Fruit fly (Drosophila melanogaster) whole organism, embryonic: ENCODE data around the gene bun.

Experiments
- ATbp ChIP-seq: fragments of 200-800 bp; sonication (Bioruptor generic); optimal IDR thresholded peaks from 2 replicates; lab custom pipeline; 2017; ENCODE audit warnings: missing biosample characterization, mild to moderate bottlenecking, missing genetic modification characterization, missing genetic modification reagents
- CG10366 ChIP-seq: fragments of 200-800 bp; sonication (Bioruptor generic); IDR thresholded peaks from 2 replicates; pipeline ENCODE4 v1.3.6; 2022; ENCODE audit warnings: missing biosample characterization, missing genetic modification characterization
- CG13624 ChIP-seq: fragments of 200-800 bp; sonication (Bioruptor generic); optimal IDR thresholded peaks from 2 replicates; lab custom pipeline; 2016; ENCODE audit warnings: missing biosample characterization, missing genetic modification characterization
- CG14441 ChIP-seq: fragments of 200-800 bp; sonication (Bioruptor generic); IDR thresholded peaks from 2 replicates; pipeline ENCODE4 v1.3.6; 2022; ENCODE audit warnings: missing biosample characterization, missing genetic modification characterization
- CG15479 ChIP-seq: fragments of 200-800 bp; sonication (Bioruptor generic); optimal IDR thresholded peaks from 3 replicates; lab custom pipeline; 2019; ENCODE audit warnings: missing biosample characterization, mild to moderate bottlenecking, missing genetic modification characterization, moderate library complexity
- CG15696 ChIP-seq: fragments of 200-800 bp; sonication (Bioruptor generic); optimal IDR thresholded peaks from 2 replicates; lab custom pipeline; 2019; ENCODE audit warnings: missing biosample characterization, mild to moderate bottlenecking, missing genetic modification characterization, moderate library complexity
- CG1647 ChIP-seq: fragments of 200-800 bp; sonication (Bioruptor generic); optimal IDR thresholded peaks from 3 replicates; lab custom pipeline; 2016; ENCODE audit warnings: missing biosample characterization, missing genetic modification characterization
- CG1832 ChIP-seq: fragments of 200-800 bp; sonication (Bioruptor generic); optimal IDR thresholded peaks from 2 replicates; lab custom pipeline; 2017; ENCODE audit warnings: missing biosample characterization, mild to moderate bottlenecking, missing genetic modification characterization, inconsistent platforms
- CG2116 ChIP-seq: fragments of 200-800 bp; sonication (Bioruptor generic); optimal IDR thresholded peaks from 3 replicates; lab custom pipeline; 2018; ENCODE audit warnings: missing biosample characterization, mild to moderate bottlenecking, missing genetic modification characterization
- CG2875 ChIP-seq: fragments of 200-800 bp; sonication (Bioruptor generic); optimal IDR thresholded peaks from 2 replicates; lab custom pipeline; 2017; ENCODE audit warnings: missing biosample characterization, mild to moderate bottlenecking, missing genetic modification characterization, missing genetic modification reagents
- CG3995 ChIP-seq: fragments of 200-800 bp; sonication (Bioruptor generic); optimal IDR thresholded peaks from 3 replicates; lab custom pipeline; 2016; ENCODE audit warnings: missing biosample characterization, missing genetic modification characterization
- CG4360 ChIP-seq: fragments of 200-800 bp; sonication (Bioruptor generic); IDR thresholded peaks from 2 replicates; pipeline ENCODE4 v1.3.6; 2022; ENCODE audit warnings: missing biosample characterization, missing genetic modification characterization
- CG5180 ChIP-seq: fragments of 200-800 bp; sonication (Bioruptor generic); optimal IDR thresholded peaks from 3 replicates; lab custom pipeline; 2017; ENCODE audit warnings: missing biosample characterization, missing genetic modification characterization, mild to moderate bottlenecking, moderate library complexity, missing genetic modification reagents
- CG7271 ChIP-seq: fragments of 200-800 bp; sonication (Bioruptor generic); optimal IDR thresholded peaks from 2 replicates; lab custom pipeline; 2018; ENCODE audit warnings: missing biosample characterization, mild to moderate bottlenecking, missing genetic modification characterization, moderate library complexity
- CG8944 ChIP-seq: fragments of 200-800 bp; sonication (Bioruptor generic); optimal IDR thresholded peaks from 3 replicates; lab custom pipeline; 2016; ENCODE audit warnings: missing biosample characterization, missing genetic modification characterization
- CTCF ChIP-seq: fragments of 200-800 bp; sonication (Bioruptor generic); optimal IDR thresholded peaks from 2 replicates; lab custom pipeline; 2017; ENCODE audit warnings: missing biosample characterization, mild to moderate bottlenecking, missing genetic modification characterization, moderate library complexity
- Dbx ChIP-seq: fragments of 200-800 bp; sonication (Bioruptor generic); IDR thresholded peaks from 3 replicates; pipeline ENCODE4 v1.3.6; 2022; ENCODE audit warnings: missing biosample characterization, missing genetic modification characterization
- Dll ChIP-seq: fragments of 200-800 bp; sonication (Bioruptor generic); IDR thresholded peaks from 4 replicates; pipeline ENCODE4 v1.3.6; 2022; ENCODE audit warnings: missing biosample characterization, missing genetic modification characterization; ENCODE audit not compliant: partially characterized antibody
- Dp ChIP-seq: fragments of 200-800 bp; sonication (Bioruptor generic); optimal IDR thresholded peaks from 2 replicates; lab custom pipeline; 2018; ENCODE audit warnings: missing biosample characterization, mild to moderate bottlenecking, missing genetic modification characterization, moderate library complexity
- Fer1 ChIP-seq: fragments of 200-800 bp; sonication (Bioruptor generic); optimal IDR thresholded peaks from 2 replicates; lab custom pipeline; 2017; ENCODE audit warnings: missing biosample characterization, mild to moderate bottlenecking, missing genetic modification characterization
- H15 ChIP-seq: fragments of 200-800 bp; sonication (Bioruptor generic); IDR thresholded peaks from 3 replicates; pipeline ENCODE4 v1.3.6; 2022; ENCODE audit warnings: missing biosample characterization, missing genetic modification characterization
- Hey ChIP-seq: fragments of 200-800 bp; sonication (Bioruptor generic); optimal IDR thresholded peaks from 3 replicates; lab custom pipeline; 2018; ENCODE audit warnings: missing biosample characterization, mild to moderate bottlenecking, missing genetic modification characterization
- Hmr ChIP-seq: fragments of 200-800 bp; sonication (Bioruptor generic); optimal IDR thresholded peaks from 3 replicates; lab custom pipeline; 2017; ENCODE audit warnings: mild to moderate bottlenecking, missing biosample characterization, missing genetic modification reagents, missing genetic modification characterization
- NfI ChIP-seq: fragments of 200-800 bp; sonication (Bioruptor generic); optimal IDR thresholded peaks from 3 replicates; lab custom pipeline; 2018; ENCODE audit warnings: missing biosample characterization, mild to moderate bottlenecking, missing genetic modification characterization, moderate library complexity
- Optix ChIP-seq: fragments of 200-800 bp; sonication (Bioruptor generic); IDR thresholded peaks from 3 replicates; pipeline ENCODE4 v1.3.6; 2022; ENCODE audit warnings: missing biosample characterization, missing genetic modification characterization
- Poxn ChIP-seq: fragments of 200-800 bp; sonication (Bioruptor generic); IDR thresholded peaks from 2 replicates; pipeline ENCODE4 v1.3.6; 2022; ENCODE audit warnings: missing biosample characterization, missing genetic modification characterization
- Rx ChIP-seq: fragments of 200-800 bp; sonication (Bioruptor generic); IDR thresholded peaks from 2 replicates; pipeline ENCODE4 v1.3.6; 2022; ENCODE audit warnings: missing biosample characterization, missing genetic modification characterization
- Six4 ChIP-seq: fragments of 200-800 bp; sonication (Bioruptor generic); optimal IDR thresholded peaks from 2 replicates; lab custom pipeline; 2016; ENCODE audit warnings: missing biosample characterization, missing genetic modification characterization
- Trl ChIP-seq, 3 experiments: fragments of >200 bp in 2 of 3; fragments of 200-800 bp in 1 of 3; sonication (Bioruptor generic) in 1 of 3; optimal IDR thresholded peaks; 2 replicates in 1 of 3; 3 replicates in 2 of 3; lab custom pipeline; 2016 to 2017; ENCODE audit warnings: missing biosample characterization in 1 of 3, missing genetic modification characterization in 1 of 3
- Vsx1 ChIP-seq: fragments of 200-800 bp; sonication (Bioruptor generic); optimal IDR thresholded peaks from 2 replicates; lab custom pipeline; 2017; ENCODE audit warnings: missing biosample characterization, mild to moderate bottlenecking, missing genetic modification characterization, missing genetic modification reagents
- Xbp1 ChIP-seq: fragments of 200-800 bp; sonication (Bioruptor generic); optimal IDR thresholded peaks from 3 replicates; lab custom pipeline; 2016; ENCODE audit warnings: missing biosample characterization, mild to moderate bottlenecking, missing genetic modification characterization
- al ChIP-seq: fragments of 200-800 bp; sonication (Bioruptor generic); IDR thresholded peaks from 2 replicates; pipeline ENCODE4 v1.3.6; 2022; ENCODE audit warnings: missing biosample characterization, missing genetic modification characterization
- bsh ChIP-seq, 2 experiments: fragments of 200-800 bp; sonication (Bioruptor generic); optimal IDR thresholded peaks; 2 replicates each; lab custom pipeline; 2017 to 2018; ENCODE audit warnings: mild to moderate bottlenecking in 2 of 2, missing biosample characterization in 2 of 2, missing genetic modification characterization in 2 of 2, moderate library complexity in 1 of 2
- cad ChIP-seq: fragments of >200 bp; optimal IDR thresholded peaks from 2 replicates; lab custom pipeline; 2017; ENCODE audit warnings: missing biosample characterization, missing genetic modification characterization
- cas ChIP-seq: fragments of 200-800 bp; sonication (Bioruptor generic); IDR thresholded peaks from 2 replicates; pipeline ENCODE4 v1.3.6; 2022; ENCODE audit warnings: missing biosample characterization, missing genetic modification characterization
- disco-r ChIP-seq: fragments of 200-800 bp; sonication (Bioruptor generic); optimal IDR thresholded peaks from 2 replicates; lab custom pipeline; 2016; ENCODE audit warnings: missing biosample characterization, missing genetic modification characterization
- esg ChIP-seq: fragments of 200-800 bp; sonication (Bioruptor generic); conservative IDR thresholded peaks from 2 replicates; pipeline ENCODE4 v1.3.6; 2022; ENCODE audit warnings: missing biosample characterization, missing genetic modification characterization
- fru ChIP-seq: fragments of >200 bp; optimal IDR thresholded peaks from 2 replicates; lab custom pipeline; 2017
- gsb-n ChIP-seq: fragments of 200-800 bp; sonication (Bioruptor generic); optimal IDR thresholded peaks from 3 replicates; lab custom pipeline; 2018; ENCODE audit warnings: missing biosample characterization, mild to moderate bottlenecking, missing genetic modification characterization
- hb ChIP-seq: fragments of 200-800 bp; sonication (Bioruptor generic); IDR thresholded peaks from 3 replicates; pipeline ENCODE4 v1.3.6; 2022; ENCODE audit warnings: missing biosample characterization, missing genetic modification characterization; ENCODE audit not compliant: partially characterized antibody
- kay ChIP-seq: fragments of 200-800 bp; sonication (Bioruptor generic); optimal IDR thresholded peaks from 2 replicates; lab custom pipeline; 2016; ENCODE audit warnings: missing biosample characterization, missing genetic modification characterization
- lilli ChIP-seq: fragments of 200-800 bp; sonication (Bioruptor generic); optimal IDR thresholded peaks from 3 replicates; lab custom pipeline; 2016; ENCODE audit warnings: missing biosample characterization, missing genetic modification characterization
- lov ChIP-seq, 2 experiments: fragments of 200-800 bp in 1 of 2; fragments of >200 bp in 1 of 2; sonication (Bioruptor generic) in 1 of 2; IDR thresholded peaks in 1 of 2; optimal IDR thresholded peaks in 1 of 2; 2 replicates in 1 of 2; 3 replicates in 1 of 2; pipeline versions ENCODE4 v1.3.6 to Lab custom; 2017 to 2022; ENCODE audit warnings: missing biosample characterization in 1 of 2, missing genetic modification characterization in 1 of 2
- mirr ChIP-seq: fragments of 200-800 bp; sonication (Bioruptor generic); optimal IDR thresholded peaks from 3 replicates; lab custom pipeline; 2018; ENCODE audit warnings: missing biosample characterization, mild to moderate bottlenecking, missing genetic modification characterization
- pho ChIP-seq: fragments of 200-800 bp; sonication (Bioruptor generic); optimal IDR thresholded peaks from 2 replicates; lab custom pipeline; 2016; ENCODE audit warnings: missing biosample characterization, missing genetic modification characterization
- row ChIP-seq: fragments of 200-800 bp; sonication (Bioruptor generic); IDR thresholded peaks from 3 replicates; pipeline ENCODE4 v1.3.6; 2022; ENCODE audit warnings: missing biosample characterization, missing genetic modification characterization
- ssp ChIP-seq: fragments of 200-800 bp; sonication (Bioruptor generic); IDR thresholded peaks from 2 replicates; pipeline ENCODE4 v1.3.6; 2022; ENCODE audit warnings: missing biosample characterization, missing genetic modification characterization
- toy ChIP-seq: fragments of 200-800 bp; sonication (Bioruptor generic); IDR thresholded peaks from 2 replicates; pipeline ENCODE4 v1.3.6; 2022; ENCODE audit warnings: missing biosample characterization, missing genetic modification characterization
- twi ChIP-seq: fragments of 200-800 bp; optimal IDR thresholded peaks from 2 replicates; lab custom pipeline; 2019; ENCODE audit warnings: missing biosample characterization, mild to moderate bottlenecking, missing genetic modification characterization, moderate library complexity
- vnd ChIP-seq: fragments of 200-800 bp; sonication (Bioruptor generic); IDR thresholded peaks from 3 replicates; pipeline ENCODE4 v1.3.6; 2022; ENCODE audit warnings: missing biosample characterization, missing genetic modification characterization; ENCODE audit not compliant: partially characterized antibody

bun gene

DNA sequence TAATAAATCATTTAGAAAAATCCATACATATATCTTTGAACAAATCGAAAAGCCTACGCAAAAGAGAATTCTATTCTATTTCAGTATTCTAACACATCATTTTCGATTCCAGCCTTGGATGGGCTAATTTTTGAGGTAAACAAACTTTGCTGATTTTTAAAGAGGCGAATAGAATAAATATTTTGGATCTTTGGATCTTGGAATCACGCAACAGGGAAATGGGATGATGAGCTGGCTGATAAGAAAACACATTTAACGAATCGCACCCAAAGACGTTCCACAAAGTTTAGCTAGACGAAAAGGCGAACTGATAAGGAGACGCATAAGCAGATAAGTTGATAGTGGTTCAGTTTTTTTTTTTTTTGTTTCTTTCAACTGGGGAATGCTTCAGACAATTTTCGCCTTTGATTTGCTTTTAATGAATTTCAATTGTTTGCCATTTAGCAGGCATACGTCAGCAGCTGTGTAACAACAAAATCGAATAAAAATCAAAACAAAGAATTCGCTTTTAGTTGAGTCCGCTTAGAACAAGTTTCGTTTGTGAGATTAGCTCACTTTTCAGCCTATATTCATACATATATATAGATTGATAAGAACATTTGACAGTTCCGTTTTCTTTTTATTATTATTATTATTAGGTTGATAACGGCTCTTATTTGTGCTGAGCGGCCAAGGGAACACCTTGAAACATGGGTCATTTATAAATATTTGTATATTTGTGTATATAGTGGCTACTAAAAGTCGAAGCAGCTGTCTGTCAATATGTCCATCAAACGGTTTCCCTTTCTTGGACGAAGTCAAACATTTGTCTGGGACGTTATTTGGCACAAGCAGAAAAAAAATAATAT lies 81.0 kb downstream of the bun start (continued):
- TF ChIP-seq CG15479 (GFP tag; lab: Kevin White, UChicago) (no peak), bsh (GFP tag; optimal IDR thresholded peaks at IDR 0.05; lab: Kevin White, UChicago) (peak in 1 of 2 experiments; percentile 54), Xbp1 (no peak), CTCF (no peak), esg (no peak), toy (GFP tag; lab: Robert Waterston, UW) (no peak), CG14441 (no peak), gsb-n (tag; lab: Kevin White, UChicago) (peak; percentile 53), mirr (no peak), twi (peak; percentile 24), CG2116 (peak; percentile 9), CG1832 (GFP tag; lab: Kevin White, UChicago) (no peak), Optix (GFP tag; lab: Robert Waterston, UW) (no peak), al (GFP tag; lab: Robert Waterston, UW) (no peak), row (no peak), lov (optimal IDR thresholded peaks at IDR 0.05; lab: Kevin White, UChicago) (no peak), lov (GFP tag; IDR thresholded peaks at IDR 0.05; lab: Robert Waterston, UW) (no peak), vnd (GFP tag; lab: Robert Waterston, UW) (no peak), CG3995 (GFP tag; lab: Kevin White, UChicago) (no peak), H15 (GFP tag; lab: Robert Waterston, UW) (no peak), CG4360 (GFP tag; lab: Robert Waterston, UW) (no peak), Rx (GFP tag; lab: Robert Waterston, UW) (no peak), CG2875 (GFP tag; lab: Kevin White, UChicago) (peak; percentile 56), CG5180 (GFP tag; lab: Kevin White, UChicago) (no peak), Hey (tag; lab: Kevin White, UChicago) (no peak), fru (lab: Kevin White, UChicago) (no peak), CG8944 (GFP tag; lab: Kevin White, UChicago) (no peak), Hmr (GFP tag; lab: Kevin White, UChicago) (peak; percentile 61), Vsx1 (GFP tag; lab: Kevin White, UChicago) (peak; percentile 55), Dp (GFP tag; lab: Kevin White, UChicago) (no peak), cas (no peak), Six4 (no peak), CG7271 (no peak), disco-r (GFP tag; lab: Kevin White, UChicago) (no peak), cad (GFP tag; lab: Kevin White, UChicago) (no peak), CG15696 (peak; percentile 69), CG10366 (GFP tag; lab: Robert Waterston, UW) (no peak), ATbp (GFP tag; lab: Kevin White, UChicago) (peak; percentile 48), CG13624 (GFP tag; lab: Kevin White, UChicago) (no peak), ssp (no peak), Fer1 (GFP tag; lab: Kevin White, UChicago) (peak; percentile 37), kay (GFP tag; lab: Kevin White, UChicago) (no peak), Poxn (GFP tag; lab: Robert Waterston, UW) (no peak), CG1647 (GFP tag; lab: Kevin White, UChicago) (no peak), Dll (GFP tag; lab: Robert Waterston, UW) (no peak), Trl (optimal IDR thresholded peaks at IDR 0.05; lab: Kevin White, UChicago) (no peak), Trl (GFP tag; optimal IDR thresholded peaks at IDR 0.05; lab: Kevin White, UChicago) (no peak), lilli (peak; percentile 11), hb (no peak), NfI (GFP tag; lab: Kevin White, UChicago) (no peak), pho (GFP tag; lab: Kevin White, UChicago) (no peak), Dbx (GFP tag; lab: Robert Waterston, UW) (no peak)
